Fruit fly (Drosophila melanogaster) whole organism, adult: Measurements from ENCODE around the gene galla-2.

Experiments
- CG12768 ChIP-seq: fragments of 200-800 bp; sonication (Bioruptor generic); optimal IDR thresholded peaks from 2 replicates; lab custom pipeline; 2017; ENCODE audit warnings: missing biosample characterization, missing genetic modification characterization, mild to moderate bottlenecking, moderate library complexity, missing genetic modification reagents
- CG7045 ChIP-seq: fragments of 200-800 bp; sonication (Bioruptor generic); optimal IDR thresholded peaks from 2 replicates; lab custom pipeline; 2017; ENCODE audit warnings: missing biosample characterization, mild to moderate bottlenecking, missing genetic modification characterization
- kay ChIP-seq: fragments of 200-800 bp; sonication (Bioruptor generic); peaks from one replicate; lab custom pipeline; 2016; ENCODE audit warnings: missing biosample characterization, missing genetic modification characterization, borderline replicate concordance
- tj ChIP-seq: fragments of 200-800 bp; sonication (Bioruptor generic); optimal IDR thresholded peaks from 3 replicates; lab custom pipeline; 2017; ENCODE audit warnings: missing biosample characterization, mild to moderate bottlenecking, missing genetic modification characterization, moderate library complexity

- TF ChIP-seq CG7045 (GFP tag; lab: Kevin White, UChicago) (no peak), CG12768 (GFP tag; lab: Kevin White, UChicago) (no peak), kay (no peak), tj (GFP tag; lab: Kevin White, UChicago) (no peak)
Measured at dm6 chr3L:10885711-10886272, 3.1 kb downstream of the galla-2 start.
